Fruit fly (Drosophila melanogaster) whole organism, wandering third instar larva: Measurements from ENCODE around the gene sstn.

Source experiments
- CG32264 ChIP-seq: fragments of 200-800 bp; sonication (Bioruptor generic); optimal IDR thresholded peaks from 2 replicates; lab custom pipeline; 2016; ENCODE audit warnings: missing biosample characterization, missing genetic modification characterization
- Dfd ChIP-seq: fragments of >200 bp; optimal IDR thresholded peaks from 2 replicates; lab custom pipeline; 2017; ENCODE audit warnings: missing biosample characterization, missing genetic modification characterization
- Hnf4 ChIP-seq: fragments of 200-800 bp; sonication (Bioruptor generic); optimal IDR thresholded peaks from 2 replicates; lab custom pipeline; 2016; ENCODE audit warnings: missing biosample characterization, mild to moderate bottlenecking, missing genetic modification characterization
- Hr78 ChIP-seq: fragments of >200 bp; optimal IDR thresholded peaks from 2 replicates; lab custom pipeline; 2017; ENCODE audit warnings: missing biosample characterization, missing genetic modification characterization
- Jra ChIP-seq: sonication (Bioruptor generic); optimal IDR thresholded peaks from 2 replicates; lab custom pipeline; 2016; ENCODE audit warnings: missing biosample characterization, missing genetic modification characterization
- Rel ChIP-seq, 2 experiments: fragments of 200-800 bp; sonication (Bioruptor generic) in 1 of 2; optimal IDR thresholded peaks; 2 replicates in 1 of 2; 3 replicates in 1 of 2; lab custom pipeline; 2016 to 2019; ENCODE audit warnings: mild to moderate bottlenecking in 2 of 2, missing biosample characterization in 2 of 2, missing genetic modification characterization in 2 of 2, moderate library complexity in 1 of 2
- Vsx2 ChIP-seq: fragments of 200-300, 225-300 bp; sonication (Bioruptor generic); optimal IDR thresholded peaks from 2 replicates; lab custom pipeline; 2018; ENCODE audit warnings: missing biosample characterization, missing genetic modification characterization; ENCODE audit not compliant: partially characterized antibody
- br ChIP-seq: fragments of 200-800 bp; sonication (Bioruptor generic); optimal IDR thresholded peaks from 2 replicates; lab custom pipeline; 2016; ENCODE audit warnings: missing biosample characterization, missing genetic modification characterization
- dl ChIP-seq, 2 experiments: fragments of 175-275, 200-275 bp in 1 of 2; fragments of 200-275 bp in 1 of 2; sonication (Bioruptor generic); optimal IDR thresholded peaks; lab custom pipeline; 2018; ENCODE audit warnings: mild to moderate bottlenecking in 2 of 2, missing biosample characterization in 2 of 2, missing genetic modification characterization in 2 of 2, moderate library complexity in 2 of 2; ENCODE audit not compliant: partially characterized antibody in 2 of 2, insufficient read depth in 1 of 2
- lola ChIP-seq: fragments of >200 bp; optimal IDR thresholded peaks from 2 replicates; lab custom pipeline; 2017; ENCODE audit warnings: missing biosample characterization, missing genetic modification characterization
- psq ChIP-seq: fragments of 200-800 bp; sonication (Bioruptor generic); optimal IDR thresholded peaks from 3 replicates; lab custom pipeline; 2017; ENCODE audit warnings: missing biosample characterization, mild to moderate bottlenecking, missing genetic modification characterization, moderate library complexity
- sage ChIP-seq: fragments of 200-800 bp; sonication (Bioruptor generic); optimal IDR thresholded peaks from 2 replicates; lab custom pipeline; 2016; ENCODE audit warnings: missing biosample characterization, mild to moderate bottlenecking, missing genetic modification characterization

- TF ChIP-seq br (GFP tag; lab: Kevin White, UChicago), result peak; percentile 9
- no peak for TF ChIP-seq Rel (GFP tag; optimal IDR thresholded peaks at IDR 0.05; lab: Kevin White, UChicago)
- TF ChIP-seq Rel (tag; optimal IDR thresholded peaks at IDR 0.05; lab: Kevin White, UChicago), result no peak
- peak in 1 of 2 experiments; percentile 31 for TF ChIP-seq dl (GFP tag; optimal IDR thresholded peaks at IDR 0.05; lab: Kevin White, UChicago; ENCODE audit: insufficient read depth in 1 of 2, partially characterized antibody in 2 of 2)
- TF ChIP-seq Jra (GFP tag; lab: Kevin White, UChicago), result no peak
- TF ChIP-seq lola (GFP tag; lab: Kevin White, UChicago), result no peak
- no peak for TF ChIP-seq CG32264 (GFP tag; lab: Kevin White, UChicago)
- TF ChIP-seq Dfd, result no peak
- peak; percentile 2 for TF ChIP-seq psq (GFP tag; lab: Kevin White, UChicago)
- no peak for TF ChIP-seq Hr78 (GFP tag; lab: Kevin White, UChicago)
- no peak for TF ChIP-seq sage (GFP tag; lab: Kevin White, UChicago)
- TF ChIP-seq Vsx2 (GFP tag; lab: Kevin White, UChicago), result no peak
- TF ChIP-seq Hnf4 (GFP tag; lab: Kevin White, UChicago), result no peak
Observed at dm6 chr3L:15125077-15125652, 30.6 kb upstream of the sstn start, which contains the start of gene CG16959.
